Worm (Caenorhabditis elegans) whole organism, L2 larva: ENCODE data around the gene nrps-1.

Experiments
- ZK546.5 ChIP-seq: sonication (generic microtip); optimal IDR thresholded peaks from 2 replicates; lab custom pipeline; 2017; ENCODE audit warnings: missing biosample characterization, missing genetic modification characterization
- ama-1 ChIP-seq: fragments of 150-350 bp; optimal IDR thresholded peaks from 2 replicates; lab custom pipeline; 2018; ENCODE audit warnings: inconsistent platforms
- blmp-1 ChIP-seq: sonication (generic microtip); optimal IDR thresholded peaks from 2 replicates; lab custom pipeline; 2017; ENCODE audit warnings: missing genetic modification characterization, mild to moderate bottlenecking, missing compliant biosample characterization, antibody characterized with exemption, moderate library complexity; ENCODE audit not compliant: insufficient read depth
- elt-3 ChIP-seq: sonication (generic microtip); optimal IDR thresholded peaks from 2 replicates; lab custom pipeline; 2017; ENCODE audit warnings: missing biosample characterization, missing genetic modification characterization
- fos-1 ChIP-seq: fragments of 150-350 bp; optimal IDR thresholded peaks from 2 replicates; lab custom pipeline; 2014; ENCODE audit warnings: missing biosample characterization, missing genetic modification characterization
- lin-13 ChIP-seq: fragments of 150-350 bp; optimal IDR thresholded peaks from 2 replicates; lab custom pipeline; 2014; ENCODE audit warnings: missing biosample characterization, missing genetic modification reagents, missing genetic modification characterization
- nhr-21 ChIP-seq: fragments of 150-350 bp; optimal IDR thresholded peaks from 2 replicates; lab custom pipeline; 2014; ENCODE audit warnings: missing biosample characterization, missing genetic modification characterization
- snpc-4 ChIP-seq: fragments of 150-350 bp; optimal IDR thresholded peaks from 2 replicates; lab custom pipeline; 2014; ENCODE audit warnings: missing biosample characterization, missing genetic modification characterization
- ztf-4 ChIP-seq: fragments of 150-350 bp; optimal IDR thresholded peaks from 2 replicates; lab custom pipeline; 2014; ENCODE audit warnings: missing biosample characterization, missing genetic modification characterization

- TF ChIP-seq ztf-4 (tag; lab: Kevin White, UChicago) (no peak), elt-3 (tag; lab: Kevin White, UChicago) (no peak), lin-13 (GFP tag; lab: Kevin White, UChicago) (no peak), snpc-4 (tag; lab: Kevin White, UChicago) (no peak), ama-1 (lab: Kevin White, UChicago) (no peak), blmp-1 (no peak), nhr-21 (tag; lab: Kevin White, UChicago) (no peak), fos-1 (tag; lab: Kevin White, UChicago) (no peak), ZK546.5 (no peak)
Observed at ce11 chrIII:11502753-11503152, 31.7 kb upstream of the nrps-1 start, which contains the start of gene tin-10.
